Fruit fly (Drosophila melanogaster) whole organism, wandering third instar larva: ENCODE results near the gene Fum4.

Experiments used
- Abd-B ChIP-seq: fragments of >200 bp; optimal IDR thresholded peaks from 2 replicates; lab custom pipeline; 2017; ENCODE audit warnings: missing biosample characterization, missing genetic modification characterization
- CG32264 ChIP-seq: fragments of 200-800 bp; sonication (Bioruptor generic); optimal IDR thresholded peaks from 2 replicates; lab custom pipeline; 2016; ENCODE audit warnings: missing biosample characterization, missing genetic modification characterization
- CG9705 ChIP-seq: fragments of 200-800 bp; sonication (Bioruptor generic); optimal IDR thresholded peaks from 2 replicates; lab custom pipeline; 2018; ENCODE audit warnings: missing biosample characterization, mild to moderate bottlenecking, missing genetic modification characterization
- CrebA ChIP-seq: fragments of 200-800 bp; sonication (Bioruptor generic); optimal IDR thresholded peaks from 2 replicates; lab custom pipeline; 2016; ENCODE audit warnings: missing biosample characterization, mild to moderate bottlenecking, missing genetic modification characterization, borderline replicate concordance
- Dfd ChIP-seq: fragments of >200 bp; optimal IDR thresholded peaks from 2 replicates; lab custom pipeline; 2017; ENCODE audit warnings: missing biosample characterization, missing genetic modification characterization
- Dif ChIP-seq: fragments of 200-275, 200-300 bp; sonication (Bioruptor generic); optimal IDR thresholded peaks from 2 replicates; lab custom pipeline; 2018; ENCODE audit warnings: missing biosample characterization, missing genetic modification characterization; ENCODE audit not compliant: partially characterized antibody
- GATAd ChIP-seq: sonication (Bioruptor generic); optimal IDR thresholded peaks from 2 replicates; lab custom pipeline; 2016; ENCODE audit warnings: missing biosample characterization, missing genetic modification characterization
- HLH106 ChIP-seq: fragments of 200-800 bp; optimal IDR thresholded peaks from 3 replicates; lab custom pipeline; 2019; ENCODE audit warnings: missing biosample characterization, mild to moderate bottlenecking, missing genetic modification characterization, moderate library complexity
- Hnf4 ChIP-seq: fragments of 200-800 bp; sonication (Bioruptor generic); optimal IDR thresholded peaks from 2 replicates; lab custom pipeline; 2016; ENCODE audit warnings: missing biosample characterization, mild to moderate bottlenecking, missing genetic modification characterization
- Hr78 ChIP-seq: fragments of >200 bp; optimal IDR thresholded peaks from 2 replicates; lab custom pipeline; 2017; ENCODE audit warnings: missing biosample characterization, missing genetic modification characterization
- Hr83 ChIP-seq: fragments of 200-300 bp; sonication (Bioruptor generic); optimal IDR thresholded peaks from 2 replicates; lab custom pipeline; 2016; ENCODE audit warnings: missing biosample characterization, mild to moderate bottlenecking, missing genetic modification characterization, moderate library complexity; ENCODE audit not compliant: poor library complexity, severe bottlenecking
- Jra ChIP-seq: sonication (Bioruptor generic); optimal IDR thresholded peaks from 2 replicates; lab custom pipeline; 2016; ENCODE audit warnings: missing biosample characterization, missing genetic modification characterization
- Mio ChIP-seq: sonication (Bioruptor generic); optimal IDR thresholded peaks from 2 replicates; lab custom pipeline; 2016; ENCODE audit warnings: missing biosample characterization, missing genetic modification characterization
- Myc ChIP-seq: fragments of >200 bp; optimal IDR thresholded peaks from 2 replicates; lab custom pipeline; 2017
- N ChIP-seq: fragments of >200 bp; optimal IDR thresholded peaks from 2 replicates; lab custom pipeline; 2018; ENCODE audit warnings: missing biosample characterization, missing external identifiers, missing genetic modification characterization
- OdsH ChIP-seq: fragments of 200-800 bp; sonication (Bioruptor generic); optimal IDR thresholded peaks from 2 replicates; lab custom pipeline; 2016; ENCODE audit warnings: missing biosample characterization, mild to moderate bottlenecking, missing genetic modification characterization
- Rel ChIP-seq, 2 experiments: fragments of 200-800 bp; sonication (Bioruptor generic) in 1 of 2; optimal IDR thresholded peaks; 2 replicates in 1 of 2; 3 replicates in 1 of 2; lab custom pipeline; 2016 to 2019; ENCODE audit warnings: mild to moderate bottlenecking in 2 of 2, missing biosample characterization in 2 of 2, missing genetic modification characterization in 2 of 2, moderate library complexity in 1 of 2
- Sp1 ChIP-seq: fragments of 200-800 bp; sonication (Bioruptor generic); optimal IDR thresholded peaks from 3 replicates; lab custom pipeline; 2019; ENCODE audit warnings: missing biosample characterization, mild to moderate bottlenecking, missing genetic modification characterization, moderate library complexity
- Vsx2 ChIP-seq: fragments of 200-300, 225-300 bp; sonication (Bioruptor generic); optimal IDR thresholded peaks from 2 replicates; lab custom pipeline; 2018; ENCODE audit warnings: missing biosample characterization, missing genetic modification characterization; ENCODE audit not compliant: partially characterized antibody
- br ChIP-seq: fragments of 200-800 bp; sonication (Bioruptor generic); optimal IDR thresholded peaks from 2 replicates; lab custom pipeline; 2016; ENCODE audit warnings: missing biosample characterization, missing genetic modification characterization
- brk ChIP-seq: fragments of 200-800 bp; sonication (Bioruptor generic); optimal IDR thresholded peaks from 2 replicates; lab custom pipeline; 2016; ENCODE audit warnings: missing biosample characterization, mild to moderate bottlenecking, missing genetic modification characterization
- dl ChIP-seq, 2 experiments: fragments of 175-275, 200-275 bp in 1 of 2; fragments of 200-275 bp in 1 of 2; sonication (Bioruptor generic); optimal IDR thresholded peaks; lab custom pipeline; 2018; ENCODE audit warnings: mild to moderate bottlenecking in 2 of 2, missing biosample characterization in 2 of 2, missing genetic modification characterization in 2 of 2, moderate library complexity in 2 of 2; ENCODE audit not compliant: partially characterized antibody in 2 of 2, insufficient read depth in 1 of 2
- dmrt93B ChIP-seq: fragments of 200-800 bp; sonication (Bioruptor generic); optimal IDR thresholded peaks from 2 replicates; lab custom pipeline; 2018; ENCODE audit warnings: missing biosample characterization, mild to moderate bottlenecking, missing genetic modification characterization
- dsf ChIP-seq: sonication (Bioruptor generic); optimal IDR thresholded peaks from 2 replicates; lab custom pipeline; 2016; ENCODE audit warnings: missing biosample characterization, missing genetic modification characterization, borderline replicate concordance
- ey ChIP-seq: fragments of 200-800 bp; sonication (Bioruptor generic); optimal IDR thresholded peaks from 2 replicates; lab custom pipeline; 2016; ENCODE audit warnings: missing biosample characterization, missing genetic modification characterization
- foxo ChIP-seq, 2 experiments: fragments of 200-800 bp; sonication (Bioruptor generic); optimal IDR thresholded peaks; 2 replicates in 1 of 2; 3 replicates in 1 of 2; lab custom pipeline; 2016 to 2017; ENCODE audit warnings: missing biosample characterization in 2 of 2, missing genetic modification characterization in 2 of 2
- fru ChIP-seq: fragments of 200-800 bp; sonication (Bioruptor generic); optimal IDR thresholded peaks from 3 replicates; lab custom pipeline; 2016; ENCODE audit warnings: missing biosample characterization, mild to moderate bottlenecking, missing genetic modification characterization
- h ChIP-seq: fragments of 200-800 bp; sonication (Bioruptor generic); optimal IDR thresholded peaks from 3 replicates; lab custom pipeline; 2016; ENCODE audit warnings: missing biosample characterization, mild to moderate bottlenecking, missing genetic modification characterization
- jim ChIP-seq: fragments of 175-275, 200-325 bp; sonication (Bioruptor generic); optimal IDR thresholded peaks from 2 replicates; lab custom pipeline; 2016; ENCODE audit warnings: missing biosample characterization, mild to moderate bottlenecking, missing genetic modification characterization
- lola ChIP-seq: fragments of >200 bp; optimal IDR thresholded peaks from 2 replicates; lab custom pipeline; 2017; ENCODE audit warnings: missing biosample characterization, missing genetic modification characterization
- pan ChIP-seq: fragments of >200 bp; optimal IDR thresholded peaks from 2 replicates; lab custom pipeline; 2017
- psq ChIP-seq: fragments of 200-800 bp; sonication (Bioruptor generic); optimal IDR thresholded peaks from 3 replicates; lab custom pipeline; 2017; ENCODE audit warnings: missing biosample characterization, mild to moderate bottlenecking, missing genetic modification characterization, moderate library complexity
- rgr ChIP-seq: fragments of 200-800 bp; sonication (Bioruptor generic); optimal IDR thresholded peaks from 3 replicates; lab custom pipeline; 2016; ENCODE audit warnings: missing biosample characterization, mild to moderate bottlenecking, missing genetic modification characterization
- sage ChIP-seq: fragments of 200-800 bp; sonication (Bioruptor generic); optimal IDR thresholded peaks from 2 replicates; lab custom pipeline; 2016; ENCODE audit warnings: missing biosample characterization, mild to moderate bottlenecking, missing genetic modification characterization
- sv ChIP-seq: fragments of 200-800 bp; sonication (Bioruptor generic); optimal IDR thresholded peaks from 3 replicates; lab custom pipeline; 2016; ENCODE audit warnings: missing biosample characterization, missing genetic modification characterization
- tai ChIP-seq: sonication (Bioruptor generic); optimal IDR thresholded peaks from 2 replicates; lab custom pipeline; 2016; ENCODE audit warnings: missing biosample characterization, missing genetic modification characterization
- usp ChIP-seq: fragments of >200 bp; optimal IDR thresholded peaks from 2 replicates; lab custom pipeline; 2017; ENCODE audit warnings: missing biosample characterization, missing genetic modification characterization
- woc ChIP-seq: sonication (Bioruptor generic); optimal IDR thresholded peaks from 2 replicates; lab custom pipeline; 2016; ENCODE audit warnings: missing biosample characterization, mild to moderate bottlenecking, missing genetic modification characterization

The Fum4 gene

DNA sequence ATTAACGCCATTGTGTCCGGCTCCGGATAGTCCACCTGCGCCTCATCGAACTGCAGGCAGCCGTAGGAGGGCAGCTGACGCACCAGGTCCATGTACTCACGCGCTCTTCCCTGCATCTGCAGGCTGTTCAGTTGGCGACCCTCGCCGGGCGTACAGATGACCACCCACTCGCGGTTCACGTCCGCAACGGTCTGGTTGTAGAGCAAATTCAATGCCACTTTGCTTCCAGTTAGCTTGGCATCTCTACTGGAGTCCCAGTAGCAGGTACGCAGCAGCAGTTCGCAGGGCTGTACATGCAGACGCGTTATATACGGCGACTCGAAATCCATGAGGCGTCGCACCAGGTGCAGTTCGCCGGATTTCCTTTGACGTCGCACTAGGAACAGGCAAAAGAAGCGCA is 14.6 kb upstream of the Fum4 start:
- no peak for TF ChIP-seq fru
- TF ChIP-seq h (GFP tag; lab: Kevin White, UChicago): no peak
- TF ChIP-seq jim: no peak
- TF ChIP-seq Hr78 (GFP tag; lab: Kevin White, UChicago): no peak
- no peak for TF ChIP-seq N
- TF ChIP-seq dsf: no peak
- no peak for TF ChIP-seq lola
- no peak for TF ChIP-seq CrebA
- no peak for TF ChIP-seq Mio (GFP tag; lab: Kevin White, UChicago)
- TF ChIP-seq tai: no peak
- no peak for TF ChIP-seq foxo (GFP tag; optimal IDR thresholded peaks at IDR 0.05; lab: Kevin White, UChicago)
- TF ChIP-seq pan (lab: Kevin White, UChicago): no peak
- no peak for TF ChIP-seq dmrt93B

DNA sequence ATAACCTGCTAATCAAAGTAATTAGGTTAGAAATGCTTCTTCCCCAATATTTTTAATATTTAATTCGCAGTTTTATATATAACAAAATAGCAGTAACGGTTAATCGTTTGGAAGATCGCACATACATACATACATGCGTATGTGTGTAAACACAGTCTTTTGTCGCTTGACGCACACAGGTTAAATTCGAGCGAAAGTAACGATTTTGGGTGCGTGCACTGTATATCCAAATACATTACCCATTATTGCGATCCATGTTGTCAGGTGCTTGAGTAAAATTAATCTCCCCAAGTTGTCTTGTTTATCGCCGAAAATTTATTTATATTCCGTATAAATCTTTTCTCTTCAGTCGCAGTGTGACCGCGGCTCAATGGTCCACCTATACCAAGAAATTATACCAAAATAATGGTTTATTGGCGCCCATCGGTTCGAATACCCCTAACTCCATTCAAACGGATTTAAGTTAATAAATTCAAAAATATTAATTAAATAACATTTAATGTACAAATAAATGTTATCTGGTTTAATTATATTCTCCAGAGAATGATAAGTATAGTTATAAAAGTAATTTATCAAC is 12.7 kb upstream of the Fum4 start, which contains the start of gene CG34159:
Gene CG34159 (minus strand): TSS at position 385 of the 577 bp plus-strand sequence.
- TF ChIP-seq foxo (GFP tag; optimal IDR thresholded peaks at IDR 0.05; lab: Kevin White, UChicago) (no peak), CG9705 (GFP tag; lab: Kevin White, UChicago) (no peak), dsf (no peak), lola (no peak), Abd-B (no peak), br (GFP tag; lab: Kevin White, UChicago) (no peak), woc (no peak), Vsx2 (GFP tag; lab: Kevin White, UChicago) (no peak), HLH106 (tag; lab: Kevin White, UChicago) (no peak), jim (no peak), sv (GFP tag; lab: Kevin White, UChicago) (no peak), dmrt93B (no peak), brk (GFP tag; lab: Kevin White, UChicago) (no peak), Hr83 (GFP tag; lab: Kevin White, UChicago) (no peak), Dif (GFP tag; lab: Kevin White, UChicago) (no peak)
- TF ChIP-seq, all 38 proteins: peak for 0

DNA sequence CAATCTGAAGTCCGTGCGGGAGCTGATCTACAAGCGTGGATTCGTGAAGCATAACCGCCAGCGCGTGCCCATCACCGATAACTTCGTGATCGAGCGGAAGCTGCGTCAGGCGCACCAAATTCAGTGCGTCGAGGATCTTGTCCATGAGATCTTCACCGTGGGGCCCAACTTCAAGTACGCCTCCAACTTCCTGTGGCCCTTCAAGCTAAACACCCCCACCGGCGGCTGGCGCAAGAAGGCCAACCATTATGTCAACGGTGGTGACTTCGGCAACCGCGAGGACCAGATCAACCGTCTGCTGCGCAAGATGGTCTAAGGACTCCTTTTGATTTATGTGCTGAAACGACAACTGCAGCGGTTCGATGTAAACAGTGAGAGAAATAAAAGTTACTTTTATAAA is 10.4 kb upstream of the Fum4 start:
- TF ChIP-seq OdsH (no peak), pan (lab: Kevin White, UChicago) (no peak), Dfd (no peak), dsf (no peak), Jra (no peak), Mio (GFP tag; lab: Kevin White, UChicago) (no peak), N (no peak), Hr78 (GFP tag; lab: Kevin White, UChicago) (no peak), tai (no peak), Hr83 (GFP tag; lab: Kevin White, UChicago) (no peak)

DNA sequence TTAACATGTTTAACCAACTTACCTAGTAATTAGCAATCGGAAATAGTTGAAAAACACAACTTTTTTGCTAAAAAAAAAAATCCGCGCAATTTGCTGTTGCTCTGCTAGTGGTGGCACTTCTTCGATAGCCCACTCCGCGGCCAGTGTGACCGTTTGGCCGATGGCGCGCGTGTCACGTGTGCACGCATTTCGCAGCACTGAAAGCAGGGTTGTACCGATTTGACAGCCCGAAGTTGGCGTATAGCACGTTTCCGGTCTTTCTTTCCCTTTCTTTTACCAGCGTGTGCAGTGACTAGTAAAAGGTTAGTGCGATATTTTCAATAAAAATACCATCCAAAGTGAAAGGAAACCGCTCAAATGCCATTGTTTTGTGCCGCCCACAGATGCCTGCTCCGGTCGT is 9.6 kb upstream of the Fum4 start, which contains the start of the genes Ripalpha and RpL7:
Gene Ripalpha (minus strand): TSS at position 128 of the 400 bp plus-strand sequence.
Gene RpL7 (plus strand): TSS at position 158 of the 400 bp plus-strand sequence.
- TF ChIP-seq rgr (peak; percentile 99), CrebA (no peak), OdsH (peak; percentile 96), Hr78 (GFP tag; lab: Kevin White, UChicago) (no peak), tai (peak; percentile 62), Vsx2 (GFP tag; lab: Kevin White, UChicago) (peak; percentile 89), Dfd (no peak), Myc (lab: Kevin White, UChicago) (peak; percentile 77), Hnf4 (GFP tag; lab: Kevin White, UChicago) (peak; percentile 96), dmrt93B (peak; percentile 99), jim (peak; percentile 2), Mio (GFP tag; lab: Kevin White, UChicago) (peak; percentile 91), Abd-B (no peak), Dif (GFP tag; lab: Kevin White, UChicago) (peak; percentile 71), h (GFP tag; lab: Kevin White, UChicago) (peak; percentile 98), ey (GFP tag; lab: Kevin White, UChicago) (peak; percentile 89), usp (GFP tag; lab: Kevin White, UChicago) (no peak), sv (GFP tag; lab: Kevin White, UChicago) (peak; percentile 98), lola (no peak), fru (peak; percentile 86), Rel (GFP tag; optimal IDR thresholded peaks at IDR 0.05; lab: Kevin White, UChicago) (peak; percentile 58), Rel (tag; optimal IDR thresholded peaks at IDR 0.05; lab: Kevin White, UChicago) (peak; percentile 81), foxo (GFP tag; optimal IDR thresholded peaks at IDR 0.05; lab: Kevin White, UChicago) (peak; percentile 52 to 97), sage (peak; percentile 88), pan (lab: Kevin White, UChicago) (no peak), Hr83 (GFP tag; lab: Kevin White, UChicago) (peak; percentile 100), dsf (peak; percentile 88), CG9705 (GFP tag; lab: Kevin White, UChicago) (peak; percentile 97), GATAd (GFP tag; lab: Kevin White, UChicago) (peak; percentile 80), br (GFP tag; lab: Kevin White, UChicago) (peak; percentile 98), woc (peak; percentile 71), Jra (peak; percentile 89), brk (GFP tag; lab: Kevin White, UChicago) (peak; percentile 87), HLH106 (tag; lab: Kevin White, UChicago) (peak; percentile 91), Sp1 (GFP tag; lab: Kevin White, UChicago) (peak; percentile 95), N (no peak), dl (GFP tag; optimal IDR thresholded peaks at IDR 0.05; lab: Kevin White, UChicago; ENCODE audit: insufficient read depth in 1 of 2, partially characterized antibody in 2 of 2) (no peak), psq (GFP tag; lab: Kevin White, UChicago) (peak; percentile 85), CG32264 (GFP tag; lab: Kevin White, UChicago) (peak; percentile 93)
- TF ChIP-seq, all 38 proteins: peak for 29
